Worm (Caenorhabditis elegans): Measurements from ENCODE around the gene H23N18.5.

H23N18.5 gene

DNA sequence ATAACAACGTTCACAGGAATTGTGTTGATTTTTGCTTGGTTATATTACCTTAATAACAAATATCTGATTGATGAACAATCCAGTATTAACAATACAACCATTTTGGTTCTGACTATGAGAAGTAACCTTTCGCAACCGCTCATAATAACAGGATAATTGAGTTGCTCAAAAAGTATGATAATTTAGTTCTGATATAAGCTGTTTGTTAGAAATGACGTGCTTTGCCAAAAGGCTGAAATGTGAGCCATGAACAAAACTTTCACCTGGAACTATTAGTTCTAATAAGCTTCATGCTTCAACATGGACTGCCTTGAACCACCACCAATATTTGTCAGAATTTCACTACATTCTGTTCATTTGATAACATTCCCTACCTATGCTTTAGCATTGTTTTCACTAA, 12.4 kb upstream of the H23N18.5 start, which contains the start of gene srh-20:
Gene srh-20 (plus strand): TSS at position 301 of the 400 bp plus-strand sequence.
- TF ChIP-seq B0261.1 (tag; optimal IDR thresholded peaks at IDR 0.05) (no peak), B0336.3 (GFP tag; IDR thresholded peaks at IDR 0.05) (no peak), hrde-1 (tag; optimal IDR thresholded peaks at IDR 0.05; ENCODE audit: borderline replicate concordance) (no peak), rpc-1 (optimal IDR thresholded peaks at IDR 0.05) (no peak), rpc-1 (tag; optimal IDR thresholded peaks at IDR 0.05) (no peak), let-526 (GFP tag; IDR thresholded peaks at IDR 0.05) (no peak), F57A8.1 (GFP tag; optimal IDR thresholded peaks at IDR 0.05) (no peak), F22D6.2 (tag; optimal IDR thresholded peaks at IDR 0.05) (no peak), lin-40 (tag; optimal IDR thresholded peaks at IDR 0.05) (no peak), F37B4.10 (GFP tag; IDR thresholded peaks at IDR 0.05) (no peak), snpc-1.1 (tag; optimal IDR thresholded peaks at IDR 0.05; ENCODE audit: insufficient read depth) (no peak), tbp1 (GFP tag; optimal IDR thresholded peaks at IDR 0.05) (no peak), sea-2 (GFP tag; IDR thresholded peaks at IDR 0.05) (no peak), D2030.7 (GFP tag; IDR thresholded peaks at IDR 0.05) (no peak), ceh-91 (GFP tag; IDR thresholded peaks at IDR 0.05) (no peak), sdz-38 (tag; optimal IDR thresholded peaks at IDR 0.05) (no peak), rec-8 (tag; optimal IDR thresholded peaks at IDR 0.05) (no peak), athp-1 (tag; optimal IDR thresholded peaks at IDR 0.05) (no peak), lag-1 (GFP tag; IDR thresholded peaks at IDR 0.05) (no peak), snpc-4 (GFP tag; optimal IDR thresholded peaks at IDR 0.05) (no peak), snpc-4 (tag; optimal IDR thresholded peaks at IDR 0.05) (no peak), bed-2 (GFP tag; IDR thresholded peaks at IDR 0.05) (no peak)

DNA sequence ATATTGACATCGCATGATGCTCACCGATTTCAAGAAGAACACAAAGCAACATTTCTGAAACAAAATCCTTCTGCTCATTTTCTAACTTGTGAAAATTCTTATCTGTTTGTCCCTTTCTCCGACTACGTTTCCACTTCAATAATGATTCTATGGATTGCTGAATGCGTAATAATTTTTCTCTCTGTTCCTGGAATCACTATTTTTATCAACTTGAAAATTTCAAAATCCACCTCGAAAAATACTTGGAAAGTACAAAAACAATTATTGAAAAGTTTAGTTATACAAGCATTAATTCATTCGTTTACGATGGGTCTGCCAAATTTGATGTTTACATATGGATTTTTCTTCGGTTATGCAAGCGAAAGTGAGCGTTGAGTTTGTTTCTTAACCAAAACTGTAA, 9.8 kb upstream of the H23N18.5 start, which contains the start of gene srh-22:
Gene srh-22 (plus strand): TSS at position 301 of the 400 bp plus-strand sequence.
- TF ChIP-seq pbrm-1 (GFP tag; IDR thresholded peaks at IDR 0.05) = no peak
- no peak for TF ChIP-seq xnd-1 (tag; optimal IDR thresholded peaks at IDR 0.05)
- TF ChIP-seq gei-17 (GFP tag; optimal IDR thresholded peaks at IDR 0.05) = no peak
- TF ChIP-seq mel-28 (tag; optimal IDR thresholded peaks at IDR 0.05; ENCODE audit: borderline replicate concordance) = no peak
- no peak for TF ChIP-seq B0261.1 (tag; optimal IDR thresholded peaks at IDR 0.05)
- no peak for TF ChIP-seq ztf-6 (GFP tag; IDR thresholded peaks at IDR 0.05)
- no peak for TF ChIP-seq ztf-18 (tag; optimal IDR thresholded peaks at IDR 0.05)
- TF ChIP-seq Y79H2A.3 (GFP tag; conservative IDR thresholded peaks at IDR 0.05) = no peak
- no peak for TF ChIP-seq F39B2.1 (GFP tag; IDR thresholded peaks at IDR 0.05)
- no peak for TF ChIP-seq madf-3 (GFP tag; IDR thresholded peaks at IDR 0.05)
- TF ChIP-seq tbp1 (GFP tag; optimal IDR thresholded peaks at IDR 0.05) = no peak
- no peak for TF ChIP-seq fkh-3 (tag; optimal IDR thresholded peaks at IDR 0.05)

DNA sequence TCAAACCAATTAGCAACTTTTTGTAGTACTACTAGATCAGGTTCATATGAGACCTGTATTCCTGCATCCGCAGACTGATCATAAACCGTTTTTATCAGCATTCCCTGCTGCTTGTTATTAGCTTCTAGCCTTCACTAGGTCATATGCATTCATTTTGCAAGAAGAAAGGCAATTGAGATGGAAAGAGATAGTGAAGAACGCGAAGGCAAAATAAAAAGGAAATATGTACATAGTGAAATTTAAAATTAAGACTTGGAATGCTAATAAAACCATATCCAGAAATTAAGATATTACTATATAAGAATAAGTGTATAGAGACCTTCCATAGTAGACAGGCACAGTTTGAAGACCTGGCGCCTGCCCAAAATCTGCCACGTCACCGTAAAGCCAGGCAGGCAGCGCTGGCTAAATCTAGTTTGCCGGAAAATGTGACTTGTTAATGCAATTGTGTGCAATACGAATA, 8.5 kb upstream of the H23N18.5 start, which contains the start of the genes C02E7.8 and srh-23:
Gene C02E7.8 (minus strand): TSS at position 101 of the 463 bp plus-strand sequence.
Gene srh-23 (plus strand): TSS at position 413 of the 463 bp plus-strand sequence.
- no peak for TF ChIP-seq B0019.2 (GFP tag; conservative IDR thresholded peaks at IDR 0.05)
- no peak for TF ChIP-seq rcor-1 (GFP tag; IDR thresholded peaks at IDR 0.05)
- TF ChIP-seq F33H1.4 (GFP tag; IDR thresholded peaks at IDR 0.05) = no peak
- no peak for TF ChIP-seq mel-28 (tag; optimal IDR thresholded peaks at IDR 0.05; ENCODE audit: borderline replicate concordance)
- TF ChIP-seq egl-18 (GFP tag; IDR thresholded peaks at IDR 0.05) = no peak
- no peak for TF ChIP-seq ccch-3 (GFP tag; optimal IDR thresholded peaks at IDR 0.05)
- no peak for TF ChIP-seq Y53G8AR.9 (GFP tag; conservative IDR thresholded peaks at IDR 0.05)
- no peak for TF ChIP-seq hsf-1 (GFP tag; IDR thresholded peaks at IDR 0.05)
- TF ChIP-seq bed-1 (GFP tag; IDR thresholded peaks at IDR 0.05) = no peak
- TF ChIP-seq nhr-90 (tag; optimal IDR thresholded peaks at IDR 0.05) = no peak
- no peak for TF ChIP-seq madf-3 (GFP tag; IDR thresholded peaks at IDR 0.05)
- TF ChIP-seq lsl-1 (GFP tag; optimal IDR thresholded peaks at IDR 0.05) = no peak

Data from whole organism, young adult.